Worm (Caenorhabditis elegans) whole organism, L4 larva: ENCODE results near the gene C47E8.3.

Experiments used
- F10B5.3 ChIP-seq: sonication (generic microtip); optimal IDR thresholded peaks from 2 replicates; lab custom pipeline; 2016; ENCODE audit warnings: mild to moderate bottlenecking, missing genetic modification characterization, missing compliant biosample characterization
- F26F4.8 ChIP-seq: fragments of 200-800 bp; sonication (Bioruptor generic); conservative IDR thresholded peaks from 2 replicates; pipeline ENCODE4 v1.3.6; 2022; ENCODE audit warnings: missing genetic modification characterization, missing compliant biosample characterization
- F37D6.2 ChIP-seq: sonication (generic microtip); optimal IDR thresholded peaks from 2 replicates; lab custom pipeline; 2016; ENCODE audit warnings: mild to moderate bottlenecking, missing genetic modification characterization, missing compliant biosample characterization
- F44E2.7 ChIP-seq: fragments of 200-800 bp; sonication (Bioruptor generic); IDR thresholded peaks from 2 replicates; pipeline ENCODE4 v2.1.2; 2022; ENCODE audit warnings: missing genetic modification characterization, missing compliant biosample characterization
- Y48G9A.11 ChIP-seq: fragments of 200-800 bp; sonication (Bioruptor generic); IDR thresholded peaks from 2 replicates; pipeline ENCODE4 v1.3.6; 2022; ENCODE audit warnings: missing genetic modification reagents, missing genetic modification characterization, missing compliant biosample characterization
- Y5F2A.4 ChIP-seq: fragments of 200-800 bp; sonication (Bioruptor generic); optimal IDR thresholded peaks from 2 replicates; lab custom pipeline; 2018; ENCODE audit warnings: mild to moderate bottlenecking, missing genetic modification characterization, missing compliant biosample characterization
- Y75B8A.6 ChIP-seq: fragments of 200-800 bp; sonication (Bioruptor generic); IDR thresholded peaks from 2 replicates; pipeline ENCODE4 v1.3.6; 2022; ENCODE audit warnings: missing genetic modification reagents, missing genetic modification characterization, missing compliant biosample characterization
- aha-1 ChIP-seq: fragments of 150-350 bp; peaks from one replicate; lab custom pipeline; 2014; ENCODE audit warnings: missing biosample characterization, missing genetic modification characterization
- ama-1 ChIP-seq: fragments of 150-350 bp; optimal IDR thresholded peaks from 2 replicates; lab custom pipeline; 2014; ENCODE audit warnings: inconsistent platforms, mixed read lengths
- arid-1 ChIP-seq: fragments of 200-800 bp; sonication (Bioruptor generic); conservative IDR thresholded peaks from 2 replicates; pipeline ENCODE4 v1.3.6; 2022; ENCODE audit warnings: missing genetic modification reagents, missing genetic modification characterization, missing compliant biosample characterization
- ceh-20 ChIP-seq: fragments of 200-800 bp; sonication (Bioruptor generic); IDR thresholded peaks from 2 replicates; pipeline ENCODE4 v1.3.6; 2022; ENCODE audit warnings: missing genetic modification reagents, missing genetic modification characterization, missing compliant biosample characterization
- ceh-32 ChIP-seq: sonication (generic microtip); optimal IDR thresholded peaks from 2 replicates; lab custom pipeline; 2016; ENCODE audit warnings: mild to moderate bottlenecking, missing genetic modification characterization, missing compliant biosample characterization; ENCODE audit not compliant: poor library complexity
- ceh-62 ChIP-seq: sonication (generic microtip); optimal IDR thresholded peaks from 2 replicates; lab custom pipeline; 2017; ENCODE audit warnings: missing biosample characterization, missing genetic modification characterization
- ceh-82 ChIP-seq: sonication (generic microtip); optimal IDR thresholded peaks from 2 replicates; lab custom pipeline; 2017; ENCODE audit warnings: missing biosample characterization, missing genetic modification characterization
- ctbp-1 ChIP-seq: fragments of 200-800 bp; sonication (Bioruptor generic); IDR thresholded peaks from 2 replicates; pipeline ENCODE4 v1.3.6; 2022; ENCODE audit warnings: missing genetic modification reagents, missing genetic modification characterization, missing compliant biosample characterization
- daf-19 ChIP-seq: fragments of 200-800 bp; sonication (Bioruptor generic); conservative IDR thresholded peaks from 2 replicates; pipeline ENCODE4 v1.3.6; 2022; ENCODE audit warnings: missing genetic modification characterization, missing compliant biosample characterization
- dmd-6 ChIP-seq: fragments of 200-800 bp; sonication (Bioruptor generic); IDR thresholded peaks from 2 replicates; pipeline ENCODE4 v1.3.6; 2022; ENCODE audit warnings: missing genetic modification reagents, missing genetic modification characterization, missing compliant biosample characterization
- dmd-9 ChIP-seq: fragments of 200-800 bp; sonication (Bioruptor generic); IDR thresholded peaks from 2 replicates; pipeline ENCODE4 v1.3.6; 2022; ENCODE audit warnings: missing genetic modification reagents, missing genetic modification characterization, missing compliant biosample characterization
- dve-1 ChIP-seq: sonication (generic microtip); optimal IDR thresholded peaks from 2 replicates; lab custom pipeline; 2017; ENCODE audit warnings: antibody characterized with exemption, mild to moderate bottlenecking, missing genetic modification characterization, missing compliant biosample characterization; ENCODE audit not compliant: insufficient read depth
- egl-43 ChIP-seq: fragments of 200-800 bp; sonication (Bioruptor generic); IDR thresholded peaks from 2 replicates; pipeline ENCODE4 v1.3.6; 2022; ENCODE audit warnings: missing genetic modification reagents, missing genetic modification characterization, missing compliant biosample characterization
- gei-8 ChIP-seq: fragments of 200-800 bp; sonication (Bioruptor generic); optimal IDR thresholded peaks from 2 replicates; lab custom pipeline; 2018; ENCODE audit warnings: mild to moderate bottlenecking, missing genetic modification characterization, missing compliant biosample characterization
- hif-1 ChIP-seq, 2 experiments: sonication (generic microtip); optimal IDR thresholded peaks; 2 replicates each; lab custom pipeline; 2016 to 2017; ENCODE audit warnings: missing compliant biosample characterization in 2 of 2, missing genetic modification characterization in 2 of 2, missing genetic modification reagents in 2 of 2, missing genotype in 2 of 2, mild to moderate bottlenecking in 1 of 2
- hmg-1.1 ChIP-seq: fragments of 200-800 bp; sonication (Bioruptor generic); IDR thresholded peaks from 2 replicates; pipeline ENCODE4 v1.3.6; 2022; ENCODE audit warnings: missing genetic modification reagents, missing genetic modification characterization, missing compliant biosample characterization
- lin-1 ChIP-seq: fragments of 200-800 bp; sonication (Bioruptor generic); IDR thresholded peaks from 2 replicates; pipeline ENCODE4 v1.3.6; 2022; ENCODE audit warnings: missing genetic modification reagents, missing genetic modification characterization, missing compliant biosample characterization
- lin-15B ChIP-seq: fragments of 150-350 bp; sonication (generic microtip); optimal IDR thresholded peaks from 3 replicates; lab custom pipeline; 2014; ENCODE audit warnings: missing biosample characterization, missing genetic modification characterization
- lir-3 ChIP-seq: sonication (generic microtip); optimal IDR thresholded peaks from 2 replicates; lab custom pipeline; 2016; ENCODE audit warnings: mild to moderate bottlenecking, missing genetic modification characterization, missing compliant biosample characterization
- lsy-2 ChIP-seq, 2 experiments: fragments of 150-350 bp in 1 of 2; sonication (generic microtip) in 1 of 2; optimal IDR thresholded peaks; 2 replicates each; lab custom pipeline; 2014 to 2017; ENCODE audit warnings: missing biosample characterization in 2 of 2, missing genetic modification characterization in 2 of 2
- madf-5 ChIP-seq, 2 experiments: fragments of 200-800 bp; sonication (Bioruptor generic); IDR thresholded peaks; 2 replicates each; pipeline ENCODE4 v1.3.6; 2022; ENCODE audit warnings: missing compliant biosample characterization in 2 of 2, missing genetic modification characterization in 2 of 2
- mdt-29 ChIP-seq: fragments of 200-800 bp; sonication (Bioruptor generic); IDR thresholded peaks from 2 replicates; pipeline ENCODE4 v1.3.6; 2022; ENCODE audit warnings: missing genetic modification reagents, missing genetic modification characterization, missing compliant biosample characterization
- mes-2 ChIP-seq: sonication (generic microtip); optimal IDR thresholded peaks from 2 replicates; lab custom pipeline; 2016; ENCODE audit warnings: missing genotype, mild to moderate bottlenecking, missing genetic modification characterization, missing compliant biosample characterization; ENCODE audit not compliant: poor library complexity, severe bottlenecking
- mxl-3 ChIP-seq: fragments of 200-800 bp; sonication (Bioruptor generic); optimal IDR thresholded peaks from 2 replicates; lab custom pipeline; 2018; ENCODE audit warnings: mild to moderate bottlenecking, missing genetic modification characterization, missing compliant biosample characterization
- nhr-10 ChIP-seq: fragments of 150-350 bp; optimal IDR thresholded peaks from 2 replicates; lab custom pipeline; 2014; ENCODE audit warnings: missing biosample characterization, missing genetic modification characterization
- nhr-102 ChIP-seq: sonication (generic microtip); optimal IDR thresholded peaks from 2 replicates; lab custom pipeline; 2016; ENCODE audit warnings: mild to moderate bottlenecking, missing genetic modification characterization, moderate library complexity, missing compliant biosample characterization
- nhr-11 ChIP-seq: fragments of 150-350 bp; optimal IDR thresholded peaks from 2 replicates; lab custom pipeline; 2014; ENCODE audit warnings: missing biosample characterization, missing genetic modification characterization
- nhr-237 ChIP-seq: sonication (generic microtip); optimal IDR thresholded peaks from 2 replicates; lab custom pipeline; 2017; ENCODE audit warnings: missing biosample characterization, missing genetic modification characterization
- nhr-25 ChIP-seq: sonication (generic microtip); optimal IDR thresholded peaks from 2 replicates; lab custom pipeline; 2017; ENCODE audit warnings: missing genetic modification characterization, mild to moderate bottlenecking, missing compliant biosample characterization, antibody characterized with exemption, moderate library complexity, borderline replicate concordance; ENCODE audit not compliant: insufficient read depth
- nhr-42 ChIP-seq: fragments of 200-800 bp; sonication (Bioruptor generic); IDR thresholded peaks from 2 replicates; pipeline ENCODE4 v1.3.6; 2022; ENCODE audit warnings: missing genetic modification characterization, missing compliant biosample characterization
- php-3 ChIP-seq: fragments of 200-800 bp; sonication (Bioruptor generic); IDR thresholded peaks from 2 replicates; pipeline ENCODE4 v1.3.6; 2022; ENCODE audit warnings: missing genetic modification reagents, missing genetic modification characterization, missing compliant biosample characterization
- sdz-12 ChIP-seq: fragments of 200-800 bp; sonication (Bioruptor generic); optimal IDR thresholded peaks from 2 replicates; lab custom pipeline; 2018; ENCODE audit warnings: mild to moderate bottlenecking, missing genetic modification characterization, missing compliant biosample characterization
- spr-3 ChIP-seq: fragments of 200-800 bp; sonication (Bioruptor generic); optimal IDR thresholded peaks from 2 replicates; lab custom pipeline; 2018; ENCODE audit warnings: mild to moderate bottlenecking, missing genetic modification characterization, missing compliant biosample characterization
- tra-1 ChIP-seq: fragments of 200-800 bp; sonication (Bioruptor generic); IDR thresholded peaks from 2 replicates; pipeline ENCODE4 v1.3.6; 2022; ENCODE audit warnings: missing genetic modification reagents, missing genetic modification characterization, missing compliant biosample characterization
- unc-130 ChIP-seq: sonication (generic microtip); optimal IDR thresholded peaks from 2 replicates; lab custom pipeline; 2016; ENCODE audit warnings: missing genetic modification reagents, missing genetic modification characterization, missing compliant biosample characterization
- unc-62 ChIP-seq, 3 experiments: fragments of 150-350 bp in 1 of 3; sonication (generic microtip); optimal IDR thresholded peaks in 2 of 3; peaks in 1 of 3; 1 replicate in 1 of 3; 2 replicates in 2 of 3; lab custom pipeline; 2014 to 2017; ENCODE audit warnings: missing biosample characterization in 3 of 3, missing genetic modification characterization in 3 of 3, missing genetic modification reagents in 3 of 3, missing genotype in 1 of 3
- zag-1 ChIP-seq: fragments of 150-350 bp; optimal IDR thresholded peaks from 2 replicates; lab custom pipeline; 2014; ENCODE audit warnings: missing biosample characterization, missing genetic modification characterization
- ztf-7 ChIP-seq: fragments of 150-350 bp; optimal IDR thresholded peaks from 2 replicates; lab custom pipeline; 2014; ENCODE audit warnings: missing biosample characterization, missing genetic modification characterization

Gene C47E8.3

ce11 chrV:14685435-14686058 is 5.4 kb downstream of the C47E8.3 start, which contains the start of gene C47E8.4 (continued):
- TF ChIP-seq nhr-42 (GFP tag; lab: Robert Waterston, UW) (peak; percentile 91), zag-1 (peak; percentile 4), egl-43 (peak; percentile 89; the same call in 1 of the 2 replicates), lin-15B (tag; lab: Kevin White, UChicago) (peak; percentile 93), Y5F2A.4 (GFP tag; lab: Kevin White, UChicago) (peak; percentile 25), madf-5 (GFP tag; IDR thresholded peaks at IDR 0.05; lab: Robert Waterston, UW) (peak; percentile 74 to 81; a peak in 2 of 4 replicates), mes-2 (peak; percentile 99), aha-1 (tag; lab: Kevin White, UChicago) (peak; percentile 99), F37D6.2 (tag; lab: Kevin White, UChicago) (peak; percentile 96), dmd-9 (peak; percentile 99), ceh-32 (tag; lab: Kevin White, UChicago) (peak; percentile 76), unc-130 (GFP tag; lab: Kevin White, UChicago) (peak; percentile 97), dmd-6 (GFP tag; lab: Robert Waterston, UW) (peak; percentile 97), hif-1 (tag; optimal IDR thresholded peaks at IDR 0.05; lab: Kevin White, UChicago) (peak; percentile 77 to 95), mdt-29 (peak; percentile 99), ama-1 (lab: Kevin White, UChicago) (peak; percentile 19), nhr-11 (tag; lab: Kevin White, UChicago) (peak; percentile 99), nhr-25 (tag; lab: Kevin White, UChicago) (peak; percentile 94), daf-19 (no peak; the same call in 1 of the 2 replicates), F10B5.3 (peak; percentile 92), dve-1 (tag; lab: Kevin White, UChicago) (peak; percentile 99), tra-1 (GFP tag; lab: Robert Waterston, UW) (peak; percentile 98), ceh-82 (tag; lab: Kevin White, UChicago) (no peak), ceh-62 (no peak)

DNA sequence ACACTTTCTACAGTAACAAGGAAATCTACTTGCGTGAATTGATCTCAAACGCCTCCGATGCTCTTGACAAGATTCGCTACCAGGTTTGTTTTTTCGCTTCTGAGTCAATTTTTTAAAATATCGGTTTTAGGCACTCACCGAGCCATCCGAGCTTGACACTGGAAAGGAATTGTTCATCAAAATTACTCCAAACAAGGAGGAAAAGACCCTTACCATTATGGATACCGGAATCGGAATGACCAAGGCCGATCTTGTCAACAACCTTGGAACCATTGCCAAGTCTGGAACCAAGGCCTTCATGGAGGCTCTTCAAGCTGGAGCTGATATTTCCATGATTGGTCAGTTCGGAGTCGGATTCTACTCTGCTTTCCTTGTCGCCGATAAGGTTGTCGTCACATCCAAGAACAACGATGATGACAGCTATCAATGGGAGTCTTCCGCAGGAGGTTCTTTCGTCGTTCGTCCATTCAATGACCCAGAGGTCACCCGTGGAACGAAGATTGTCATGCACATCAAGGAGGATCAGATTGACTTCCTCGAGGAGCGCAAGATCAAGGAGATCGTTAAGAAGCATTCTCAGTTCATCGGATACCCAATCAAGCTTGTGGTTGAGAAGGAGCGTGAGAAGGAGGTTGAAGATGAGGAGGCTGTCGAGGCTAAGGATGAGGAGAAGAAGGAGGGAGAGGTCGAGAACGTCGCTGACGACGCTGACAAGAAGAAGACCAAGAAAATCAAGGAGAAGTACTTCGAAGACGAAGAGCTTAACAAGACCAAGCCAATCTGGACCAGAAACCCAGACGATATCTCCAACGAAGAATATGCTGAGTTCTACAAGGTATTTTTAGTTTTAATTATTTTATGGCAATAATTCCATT is 6.4 kb downstream of the C47E8.3 start:
- TF ChIP-seq spr-3 (GFP tag; lab: Kevin White, UChicago) (no peak), Y75B8A.6 (GFP tag; lab: Robert Waterston, UW) (no peak), nhr-10 (tag; lab: Kevin White, UChicago) (no peak), ceh-32 (tag; lab: Kevin White, UChicago) (no peak), Y48G9A.11 (GFP tag; lab: Robert Waterston, UW) (no peak), sdz-12 (GFP tag; lab: Kevin White, UChicago) (no peak), lin-1 (GFP tag; lab: Robert Waterston, UW) (no peak), gei-8 (no peak), ceh-82 (tag; lab: Kevin White, UChicago) (no peak), tra-1 (GFP tag; lab: Robert Waterston, UW) (no peak), unc-62 (GFP tag; optimal IDR thresholded peaks at IDR 0.05 in 1 of 2; lab: Kevin White, UChicago) (peak in 1 of 2 experiments; percentile 97), unc-62 (tag; optimal IDR thresholded peaks at IDR 0.05; lab: Kevin White, UChicago) (no peak), nhr-102 (tag; lab: Kevin White, UChicago) (no peak), lir-3 (no peak), ceh-20 (no peak), php-3 (GFP tag; lab: Robert Waterston, UW) (no peak; the same call in 1 of the 2 replicates), madf-5 (GFP tag; IDR thresholded peaks at IDR 0.05; lab: Robert Waterston, UW) (no peak; a peak in 1 of 4 replicates), dve-1 (tag; lab: Kevin White, UChicago) (no peak), lsy-2 (tag; optimal IDR thresholded peaks at IDR 0.05; lab: Kevin White, UChicago) (peak in 1 of 2 experiments; percentile 9), ctbp-1 (GFP tag; lab: Robert Waterston, UW) (no peak), hmg-1.1 (no peak), nhr-237 (tag; lab: Kevin White, UChicago) (no peak), F26F4.8 (GFP tag; lab: Robert Waterston, UW) (no peak), arid-1 (GFP tag; lab: Robert Waterston, UW) (no peak), ztf-7 (tag; lab: Kevin White, UChicago) (no peak), dmd-6 (GFP tag; lab: Robert Waterston, UW) (0 out of 2 replicates have a peak, but pooled peaks have one; percentile 6), mxl-3 (no peak), F44E2.7 (no peak), unc-130 (GFP tag; lab: Kevin White, UChicago) (no peak)
